Worm (Caenorhabditis elegans): ENCODE data around the gene C18F10.7.

The C18F10.7 gene

ce11 chrIII:6279453-6279852, 1.3 kb upstream of the C18F10.7 start:
- no peak for TF ChIP-seq mml-1 (tag; optimal IDR thresholded peaks at IDR 0.05)
- no peak for TF ChIP-seq lsy-12 (tag; optimal IDR thresholded peaks at IDR 0.05)
- no peak for TF ChIP-seq nhr-43 (tag; optimal IDR thresholded peaks at IDR 0.05; ENCODE audit: poor library complexity, severe bottlenecking)
- no peak for TF ChIP-seq nhr-76 (tag; optimal IDR thresholded peaks at IDR 0.05)
- no peak for TF ChIP-seq hmg-11 (tag; optimal IDR thresholded peaks at IDR 0.05)
- no peak for TF ChIP-seq elt-2 (tag; optimal IDR thresholded peaks at IDR 0.05)
- no peak for TF ChIP-seq unc-39 (tag; optimal IDR thresholded peaks at IDR 0.05)
- TF ChIP-seq ceh-9 (tag; optimal IDR thresholded peaks at IDR 0.05): no peak
- TF ChIP-seq skn-1 (tag; optimal IDR thresholded peaks at IDR 0.05): no peak
- TF ChIP-seq nhr-12 (tag; optimal IDR thresholded peaks at IDR 0.05): no peak
- TF ChIP-seq unc-62 (GFP tag; optimal IDR thresholded peaks at IDR 0.05): no peak
- no peak for TF ChIP-seq snpc-4 (tag; optimal IDR thresholded peaks at IDR 0.05)
- TF ChIP-seq fkh-2 (tag; optimal IDR thresholded peaks at IDR 0.05): no peak

ce11 chrIII:6272868-6273267, 5.3 kb downstream of the C18F10.7 start, which contains the start of gene C18F10.2:
TSS of gene C18F10.2 (plus strand) at chrIII:6273168.
- no peak for TF ChIP-seq lin-39 (tag; optimal IDR thresholded peaks at IDR 0.05)
- no peak for TF ChIP-seq egl-27 (tag; optimal IDR thresholded peaks at IDR 0.05)
- no peak for TF ChIP-seq elt-3 (tag; optimal IDR thresholded peaks at IDR 0.05)
- TF ChIP-seq skn-1 (tag; optimal IDR thresholded peaks at IDR 0.05): no peak
- no peak for TF ChIP-seq pqm-1 (tag; optimal IDR thresholded peaks at IDR 0.05)
- no peak for TF ChIP-seq fkh-2 (tag; optimal IDR thresholded peaks at IDR 0.05)
- TF ChIP-seq zag-1 (tag; optimal IDR thresholded peaks at IDR 0.05): no peak
- no peak for TF ChIP-seq nhr-77 (tag; optimal IDR thresholded peaks at IDR 0.05)

- TF ChIP-seq nhr-76 (tag; optimal IDR thresholded peaks at IDR 0.05): no peak
- no peak for TF ChIP-seq snpc-4 (tag; optimal IDR thresholded peaks at IDR 0.05)
- TF ChIP-seq skn-1 (tag; optimal IDR thresholded peaks at IDR 0.05): no peak
- no peak for TF ChIP-seq ztf-11 (tag; optimal IDR thresholded peaks at IDR 0.05)
- no peak for TF ChIP-seq nhr-25 (tag; optimal IDR thresholded peaks at IDR 0.05)
- TF ChIP-seq ceh-28 (tag; optimal IDR thresholded peaks at IDR 0.05): no peak
- TF ChIP-seq pha-4 (tag; optimal IDR thresholded peaks at IDR 0.05): no peak
- no peak for TF ChIP-seq ceh-9 (tag; optimal IDR thresholded peaks at IDR 0.05)
- no peak for TF ChIP-seq nhr-28 (tag; optimal IDR thresholded peaks at IDR 0.05)
Observed at ce11 chrIII:6270277-6270676, 7.9 kb downstream of the C18F10.7 start, which contains the start of gene srg-3. TSS of gene srg-3 (minus strand) at chrIII:6270377.

ce11 chrIII:6268061-6268460, 10.1 kb downstream of the C18F10.7 start, which contains the start of gene srg-7:
TSS of gene srg-7 (minus strand) at chrIII:6268161.
- TF ChIP-seq nhr-25 (tag; optimal IDR thresholded peaks at IDR 0.05) (no peak), nhr-12 (tag; optimal IDR thresholded peaks at IDR 0.05) (no peak), sea-2 (GFP tag; optimal IDR thresholded peaks at IDR 0.05) (no peak), ceh-28 (tag; optimal IDR thresholded peaks at IDR 0.05) (no peak), egl-27 (tag; optimal IDR thresholded peaks at IDR 0.05) (no peak), nhr-77 (tag; optimal IDR thresholded peaks at IDR 0.05) (no peak), mdl-1 (tag; optimal IDR thresholded peaks at IDR 0.05) (no peak), skn-1 (tag; optimal IDR thresholded peaks at IDR 0.05) (no peak), fkh-10 (GFP tag; optimal IDR thresholded peaks at IDR 0.05) (no peak), nhr-11 (tag; optimal IDR thresholded peaks at IDR 0.05) (no peak)

- TF ChIP-seq fkh-10 (GFP tag; optimal IDR thresholded peaks at IDR 0.05): no peak
- no peak for TF ChIP-seq pha-4 (tag; optimal IDR thresholded peaks at IDR 0.05)
- no peak for TF ChIP-seq nhr-237 (tag; optimal IDR thresholded peaks at IDR 0.05)
- TF ChIP-seq ztf-4 (tag; optimal IDR thresholded peaks at IDR 0.05): no peak
- TF ChIP-seq mdl-1 (tag; optimal IDR thresholded peaks at IDR 0.05): no peak
- no peak for TF ChIP-seq jun-1 (tag; optimal IDR thresholded peaks at IDR 0.05)
- no peak for TF ChIP-seq elt-1 (tag; optimal IDR thresholded peaks at IDR 0.05)
- TF ChIP-seq nhr-23 (tag; optimal IDR thresholded peaks at IDR 0.05): no peak
- TF ChIP-seq nhr-43 (tag; optimal IDR thresholded peaks at IDR 0.05; ENCODE audit: poor library complexity, severe bottlenecking): no peak
- no peak for TF ChIP-seq elt-2 (tag; optimal IDR thresholded peaks at IDR 0.05)
Observed at ce11 chrIII:6265911-6266310, 12.2 kb downstream of the C18F10.7 start, which contains the start of gene srg-6. TSS of gene srg-6 (minus strand) at chrIII:6266011.
